Worm (Caenorhabditis elegans): ENCODE results near the gene C46H3.2.

DNA sequence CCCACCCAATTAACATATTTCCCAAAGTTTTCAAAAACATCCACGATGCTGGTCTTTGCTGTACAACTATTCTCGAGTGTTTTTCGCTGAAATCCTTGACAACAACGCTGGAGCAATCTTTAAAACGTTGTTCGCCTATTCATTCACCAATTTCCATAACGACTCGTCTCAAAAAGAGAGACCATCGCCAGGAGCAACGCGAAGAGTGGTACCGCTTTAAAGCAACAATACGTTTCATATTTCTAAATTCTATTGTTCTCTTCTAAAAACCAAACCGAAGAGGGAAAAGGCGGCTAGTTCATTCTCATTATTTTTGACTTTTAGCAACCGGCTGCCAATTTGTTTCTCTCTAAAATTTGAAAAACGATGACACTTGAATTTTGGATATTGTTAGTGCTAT is 40.0 kb upstream of the C46H3.2 start, which contains the start of gene C25G6.1:
- TF ChIP-seq pha-4 (tag; optimal IDR thresholded peaks at IDR 0.05), result no peak
- TF ChIP-seq lin-39 (tag; optimal IDR thresholded peaks at IDR 0.05), result no peak
- no peak for TF ChIP-seq fkh-10 (GFP tag; optimal IDR thresholded peaks at IDR 0.05)

Measured in whole organism, L3 larva.